Worm (Caenorhabditis elegans): ENCODE data around the gene ZK1320.3.

ce11 chrII:9704746-9705145, 44.5 kb upstream of the ZK1320.3 start, which contains the start of gene Y53C12A.10:
- no peak for TF ChIP-seq W03F9.2 (tag; optimal IDR thresholded peaks at IDR 0.05)
- no peak for TF ChIP-seq dao-5 (tag; optimal IDR thresholded peaks at IDR 0.05)

Measured in whole organism, L4/young adult.